Fruit fly (Drosophila melanogaster): Measurements from ENCODE around the gene CG9616.

Gene CG9616

DNA sequence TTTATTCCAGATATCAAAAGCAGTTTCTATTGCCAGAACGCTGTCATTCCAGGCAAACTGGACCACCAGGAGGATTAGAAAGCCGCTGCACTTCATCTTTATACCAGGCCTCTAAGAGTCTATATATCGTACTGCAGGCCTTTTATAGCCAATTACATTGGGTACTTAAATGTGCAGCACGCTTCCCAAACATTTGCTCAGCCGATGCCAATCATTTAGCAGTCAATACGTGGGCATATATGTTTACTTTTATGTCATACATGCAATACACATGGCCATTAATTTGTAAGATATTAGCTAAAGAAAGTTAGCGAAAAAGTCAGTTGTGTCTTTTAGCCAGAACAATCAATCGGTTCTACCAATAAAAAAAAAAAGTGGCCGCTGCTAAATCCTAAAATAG, 23.8 kb downstream of the CG9616 start, which contains the start of gene CG33109:
Gene CG33109, minus strand, starts transcription at position 101 of the 400 bp plus-strand sequence.
- TF ChIP-seq CTCF (optimal IDR thresholded peaks at IDR 0.05) (no peak), CG8478 (optimal IDR thresholded peaks at IDR 0.05) (no peak)

DNA sequence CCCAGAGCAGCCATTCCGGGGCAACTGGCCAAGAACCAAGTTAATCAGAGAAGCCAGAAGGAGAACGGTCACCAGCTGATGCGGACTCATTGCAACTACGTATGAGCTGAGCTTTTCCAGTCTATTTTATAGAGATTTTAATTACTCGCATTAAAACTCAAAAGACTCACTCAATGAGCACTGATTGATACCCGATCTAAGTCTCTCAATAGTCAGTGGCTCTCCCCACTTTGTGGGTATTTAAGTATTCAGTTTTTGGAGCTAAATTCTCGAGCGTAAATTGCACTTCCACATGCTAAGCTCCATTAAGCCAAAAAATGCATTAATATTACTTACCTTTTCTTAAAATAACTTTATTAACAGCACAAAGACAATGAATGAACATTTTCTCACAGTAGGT, 25.2 kb downstream of the CG9616 start, which contains the start of gene CG31326:
Gene CG31326, minus strand, starts transcription at position 101 of the 400 bp plus-strand sequence.
- TF ChIP-seq CTCF (optimal IDR thresholded peaks at IDR 0.05) (no peak), CG8478 (optimal IDR thresholded peaks at IDR 0.05) (no peak)

DNA sequence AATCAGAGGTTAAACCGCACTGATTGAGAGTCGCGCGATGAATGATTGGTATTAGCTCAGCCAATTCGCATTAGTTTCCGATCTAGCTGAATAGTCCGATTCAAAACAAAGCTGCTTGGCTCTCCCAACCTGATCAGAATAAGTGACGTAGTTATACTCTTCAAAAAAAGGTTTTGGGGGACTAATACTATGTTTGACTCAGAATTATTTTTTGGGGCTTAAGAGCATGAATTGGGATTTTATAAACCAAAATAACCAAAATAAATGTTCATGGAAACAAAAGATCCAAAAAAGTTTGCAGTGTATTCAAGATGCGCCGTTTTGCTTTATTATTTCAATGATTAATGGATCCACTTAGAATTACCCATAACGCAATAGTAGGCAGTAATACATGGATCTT, 27.4 kb downstream of the CG9616 start, which contains the start of gene CG9649:
Gene CG9649, minus strand, starts transcription at position 44 of the 400 bp plus-strand sequence.
- TF ChIP-seq CG8478 (optimal IDR thresholded peaks at IDR 0.05) = no peak
- TF ChIP-seq CTCF (optimal IDR thresholded peaks at IDR 0.05) = no peak

DNA sequence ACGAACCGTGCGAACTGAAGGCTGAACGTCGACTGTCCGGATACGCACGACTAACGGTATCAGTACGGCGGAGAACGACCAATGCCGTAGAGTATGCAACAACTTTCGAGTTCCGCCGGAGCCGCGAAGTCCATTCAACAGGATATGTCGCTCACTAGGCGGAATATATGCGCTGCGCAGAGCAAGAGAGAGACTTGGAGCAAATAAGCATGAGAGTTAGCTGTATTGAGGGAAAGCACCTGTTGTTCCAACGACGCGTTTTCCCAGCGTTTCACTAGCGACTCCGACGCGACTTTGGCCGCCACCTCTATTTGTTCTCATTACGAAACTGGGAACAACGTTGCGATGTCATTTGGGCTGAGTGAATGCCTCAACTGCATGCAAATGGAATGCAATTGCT, 30.5 kb downstream of the CG9616 start, which contains the start of gene Dop1R1:
Gene Dop1R1, minus strand, starts transcription at position 35 of the 400 bp plus-strand sequence.
- TF ChIP-seq CTCF (optimal IDR thresholded peaks at IDR 0.05) = no peak
- no peak for TF ChIP-seq CG8478 (optimal IDR thresholded peaks at IDR 0.05)
